Fruit fly (Drosophila melanogaster) whole organism, prepupa: ENCODE data around the gene CG32638.

Experiments
- Blimp-1 ChIP-seq: fragments of 200-800 bp; sonication (Bioruptor generic); optimal IDR thresholded peaks from 3 replicates; lab custom pipeline; 2017; ENCODE audit warnings: missing biosample characterization, missing genetic modification characterization, mild to moderate bottlenecking, moderate library complexity, missing genetic modification reagents
- CG10669 ChIP-seq: fragments of 200-800 bp; sonication (Bioruptor generic); optimal IDR thresholded peaks from 3 replicates; lab custom pipeline; 2018; ENCODE audit warnings: missing biosample characterization, mild to moderate bottlenecking, missing genetic modification characterization, moderate library complexity
- CG11294 ChIP-seq: fragments of 200-800 bp; sonication (Bioruptor generic); IDR thresholded peaks from 2 replicates; pipeline ENCODE4 v1.3.6; 2022; ENCODE audit warnings: missing biosample characterization, missing genetic modification characterization
- CG11902 ChIP-seq: fragments of 200-800 bp; sonication (Bioruptor generic); optimal IDR thresholded peaks from 3 replicates; lab custom pipeline; 2016; ENCODE audit warnings: missing biosample characterization, missing genetic modification characterization
- CG15336 ChIP-seq: fragments of 200-800 bp; sonication (Bioruptor generic); IDR thresholded peaks from 2 replicates; pipeline ENCODE4 v1.3.6; 2022; ENCODE audit warnings: missing biosample characterization, missing genetic modification characterization
- CG16779 ChIP-seq: fragments of 200-800 bp; sonication (Bioruptor generic); optimal IDR thresholded peaks from 3 replicates; lab custom pipeline; 2017; ENCODE audit warnings: missing biosample characterization, mild to moderate bottlenecking, missing genetic modification characterization
- CG3032 ChIP-seq: fragments of 200-800 bp; optimal IDR thresholded peaks from 2 replicates; lab custom pipeline; 2019; ENCODE audit warnings: missing biosample characterization, mild to moderate bottlenecking, missing genetic modification characterization, moderate library complexity
- CG31627 ChIP-seq: fragments of 200-800 bp; sonication (Bioruptor generic); optimal IDR thresholded peaks from 3 replicates; lab custom pipeline; 2016; ENCODE audit warnings: missing biosample characterization, missing genetic modification characterization
- CG32006 ChIP-seq: fragments of 200-800 bp; sonication (Bioruptor generic); optimal IDR thresholded peaks from 3 replicates; lab custom pipeline; 2017; ENCODE audit warnings: missing biosample characterization, mild to moderate bottlenecking, missing genetic modification characterization
- CG3919 ChIP-seq: fragments of 200-800 bp; sonication (Bioruptor generic); optimal IDR thresholded peaks from 3 replicates; lab custom pipeline; 2016; ENCODE audit warnings: missing biosample characterization, missing genetic modification characterization
- CG6163 ChIP-seq: fragments of 200-800 bp; sonication (Bioruptor generic); IDR thresholded peaks from 3 replicates; pipeline ENCODE4 v1.3.6; 2022; ENCODE audit warnings: missing biosample characterization, missing genetic modification characterization
- CG6276 ChIP-seq: fragments of 200-800 bp; sonication (Bioruptor generic); optimal IDR thresholded peaks from 2 replicates; lab custom pipeline; 2017; ENCODE audit warnings: missing biosample characterization, mild to moderate bottlenecking, missing genetic modification characterization
- CG6854 ChIP-seq: fragments of 200-800 bp; sonication (Bioruptor generic); optimal IDR thresholded peaks from 2 replicates; lab custom pipeline; 2017; ENCODE audit warnings: missing biosample characterization, mild to moderate bottlenecking, missing genetic modification characterization
- CG7368 ChIP-seq: fragments of 200-800 bp; sonication (Bioruptor generic); optimal IDR thresholded peaks from 3 replicates; lab custom pipeline; 2016; ENCODE audit warnings: missing biosample characterization, missing genetic modification characterization
- CG8119 ChIP-seq: fragments of 200-800 bp; sonication (Bioruptor generic); IDR thresholded peaks from 3 replicates; pipeline ENCODE4 v1.3.6; 2022; ENCODE audit warnings: missing biosample characterization, missing genetic modification characterization
- CG8319 ChIP-seq: fragments of 200-800 bp; sonication (Bioruptor generic); optimal IDR thresholded peaks from 3 replicates; lab custom pipeline; 2016; ENCODE audit warnings: missing biosample characterization, missing genetic modification characterization
- CG8632 ChIP-seq: fragments of 200-800 bp; sonication (Bioruptor generic); optimal IDR thresholded peaks from 3 replicates; lab custom pipeline; 2016; ENCODE audit warnings: missing biosample characterization, missing genetic modification characterization
- Eip75B ChIP-seq: fragments of 200-800 bp; sonication (Bioruptor generic); optimal IDR thresholded peaks from 3 replicates; lab custom pipeline; 2016; ENCODE audit warnings: missing biosample characterization, missing genetic modification characterization
- Eip78C ChIP-seq: fragments of 200-800 bp; sonication (Bioruptor generic); peaks from one replicate; lab custom pipeline; 2016; ENCODE audit warnings: missing biosample characterization, missing genetic modification characterization
- Eip93F ChIP-seq: fragments of 200-800 bp; sonication (Bioruptor generic); optimal IDR thresholded peaks from 2 replicates; lab custom pipeline; 2016; ENCODE audit warnings: missing biosample characterization, mild to moderate bottlenecking, missing genetic modification characterization
- Ets21C ChIP-seq: fragments of 200-800 bp; sonication (Bioruptor generic); optimal IDR thresholded peaks from 3 replicates; lab custom pipeline; 2016; ENCODE audit warnings: missing biosample characterization, missing genetic modification characterization
- Ets96B ChIP-seq: fragments of 200-800 bp; optimal IDR thresholded peaks from 2 replicates; lab custom pipeline; 2019; ENCODE audit warnings: missing biosample characterization, mild to moderate bottlenecking, missing genetic modification characterization, moderate library complexity
- Gug ChIP-seq: fragments of 200-800 bp; sonication (Bioruptor generic); IDR thresholded peaks from 2 replicates; pipeline ENCODE4 v1.3.6; 2022; ENCODE audit warnings: missing biosample characterization, missing genetic modification characterization
- Hr38 ChIP-seq: sonication (Bioruptor generic); optimal IDR thresholded peaks from 2 replicates; lab custom pipeline; 2016; ENCODE audit warnings: missing biosample characterization, missing genetic modification characterization
- Hr39 ChIP-seq: fragments of 200-800 bp; sonication (Bioruptor generic); optimal IDR thresholded peaks from 2 replicates; lab custom pipeline; 2016; ENCODE audit warnings: missing biosample characterization, missing genetic modification characterization
- Lpt ChIP-seq: fragments of 200-800 bp; sonication (Bioruptor generic); optimal IDR thresholded peaks from 3 replicates; lab custom pipeline; 2016; ENCODE audit warnings: missing biosample characterization, missing genetic modification characterization
- Met ChIP-seq: fragments of 200-800 bp; sonication (Bioruptor generic); optimal IDR thresholded peaks from 3 replicates; lab custom pipeline; 2016; ENCODE audit warnings: missing biosample characterization, missing genetic modification characterization
- OdsH ChIP-seq: fragments of 200-800 bp; sonication (Bioruptor generic); optimal IDR thresholded peaks from 3 replicates; lab custom pipeline; 2016; ENCODE audit warnings: missing biosample characterization, missing genetic modification characterization
- Smox ChIP-seq: fragments of 200-800 bp; sonication (Bioruptor generic); optimal IDR thresholded peaks from 3 replicates; lab custom pipeline; 2016; ENCODE audit warnings: missing biosample characterization, missing genetic modification characterization
- Sox14 ChIP-seq: fragments of 200-800 bp; sonication (Bioruptor generic); optimal IDR thresholded peaks from 3 replicates; lab custom pipeline; 2016; ENCODE audit warnings: missing biosample characterization, missing genetic modification characterization
- Sox15 ChIP-seq: fragments of 200-800 bp; sonication (Bioruptor generic); optimal IDR thresholded peaks from 3 replicates; lab custom pipeline; 2016; ENCODE audit warnings: missing biosample characterization, missing genetic modification characterization
- achi ChIP-seq: fragments of 200-800 bp; sonication (Bioruptor generic); optimal IDR thresholded peaks from 3 replicates; lab custom pipeline; 2016; ENCODE audit warnings: missing biosample characterization, missing genetic modification characterization
- cyc ChIP-seq: fragments of 200-800 bp; sonication (Bioruptor generic); optimal IDR thresholded peaks from 3 replicates; lab custom pipeline; 2016; ENCODE audit warnings: missing biosample characterization, missing genetic modification characterization
- dsx ChIP-seq: fragments of 200-800 bp; optimal IDR thresholded peaks from 3 replicates; lab custom pipeline; 2019; ENCODE audit warnings: missing biosample characterization, mild to moderate bottlenecking, missing genetic modification characterization, moderate library complexity; ENCODE audit not compliant: poor library complexity, severe bottlenecking
- eg ChIP-seq: fragments of 200-800 bp; sonication (Bioruptor generic); IDR thresholded peaks from 3 replicates; pipeline ENCODE4 v1.3.6; 2022; ENCODE audit warnings: missing biosample characterization, missing genetic modification characterization
- esn ChIP-seq: fragments of 200-800 bp; sonication (Bioruptor generic); optimal IDR thresholded peaks from 2 replicates; lab custom pipeline; 2016; ENCODE audit warnings: missing biosample characterization, mild to moderate bottlenecking, missing genetic modification characterization, moderate library complexity
- fd59A ChIP-seq: fragments of 200-800 bp; sonication (Bioruptor generic); optimal IDR thresholded peaks from 2 replicates; lab custom pipeline; 2017; ENCODE audit warnings: missing biosample characterization, mild to moderate bottlenecking, missing genetic modification characterization, missing genetic modification reagents
- fd85E ChIP-seq: fragments of 200-800 bp; sonication (Bioruptor generic); optimal IDR thresholded peaks from 3 replicates; lab custom pipeline; 2016; ENCODE audit warnings: missing biosample characterization, missing genetic modification characterization
- fkh ChIP-seq: fragments of 200-800 bp; sonication (Bioruptor generic); optimal IDR thresholded peaks from 3 replicates; lab custom pipeline; 2017; ENCODE audit warnings: missing biosample characterization, mild to moderate bottlenecking, missing genetic modification characterization, moderate library complexity
- lz ChIP-seq: fragments of 200-800 bp; sonication (Bioruptor generic); optimal IDR thresholded peaks from 3 replicates; lab custom pipeline; 2016; ENCODE audit warnings: missing biosample characterization, missing genetic modification characterization
- spab ChIP-seq: fragments of 200-800 bp; sonication (Bioruptor generic); optimal IDR thresholded peaks from 2 replicates; lab custom pipeline; 2017; ENCODE audit warnings: missing biosample characterization, mild to moderate bottlenecking, missing genetic modification characterization, missing genetic modification reagents
- ss ChIP-seq, 2 experiments: fragments of 200-800 bp; sonication (Bioruptor generic); optimal IDR thresholded peaks; 2 replicates in 1 of 2; 3 replicates in 1 of 2; lab custom pipeline; 2017 to 2018; ENCODE audit warnings: mild to moderate bottlenecking in 2 of 2, missing biosample characterization in 2 of 2, missing genetic modification characterization in 2 of 2, moderate library complexity in 1 of 2
- topi ChIP-seq: fragments of 200-800 bp; sonication (Bioruptor generic); optimal IDR thresholded peaks from 3 replicates; lab custom pipeline; 2016; ENCODE audit warnings: missing biosample characterization, missing genetic modification characterization

Gene CG32638

dm6 chrX:13089920-13090655 lies 38.5 kb downstream of the CG32638 start, which contains the start of gene hep:
hep (minus strand) TSS chrX:13090434.
- TF ChIP-seq Lpt (peak; percentile 19), CG6163 (no peak), OdsH (GFP tag; lab: Kevin White, UChicago) (no peak), CG15336 (peak; percentile 28; the same call in 1 of the 2 replicates), dsx (GFP tag; lab: Kevin White, UChicago) (peak; percentile 7), CG32006 (GFP tag; lab: Kevin White, UChicago) (peak; percentile 35), Eip75B (GFP tag; lab: Kevin White, UChicago) (no peak), fd85E (GFP tag; lab: Kevin White, UChicago) (no peak), fkh (GFP tag; lab: Kevin White, UChicago) (peak; percentile 69), Hr38 (GFP tag; lab: Kevin White, UChicago) (no peak), CG8119 (GFP tag; lab: Robert Waterston, UW) (peak; percentile 52; the same call in 2 of the 3 replicates), CG6276 (GFP tag; lab: Kevin White, UChicago) (peak; percentile 42), spab (GFP tag; lab: Kevin White, UChicago) (no peak), CG3032 (no peak), eg (no peak; the same call in 2 of the 3 replicates), CG7368 (GFP tag; lab: Kevin White, UChicago) (no peak), topi (GFP tag; lab: Kevin White, UChicago) (no peak), Gug (GFP tag; lab: Robert Waterston, UW) (no peak), Blimp-1 (GFP tag; lab: Kevin White, UChicago) (no peak), Eip78C (peak; percentile 63), CG10669 (no peak), Eip93F (GFP tag; lab: Kevin White, UChicago) (no peak), achi (GFP tag; lab: Kevin White, UChicago) (no peak), CG11902 (GFP tag; lab: Kevin White, UChicago) (no peak), ss (GFP tag; optimal IDR thresholded peaks at IDR 0.05; lab: Kevin White, UChicago) (peak; percentile 16 to 50), CG8319 (GFP tag; lab: Kevin White, UChicago) (no peak), Hr39 (no peak), Ets96B (no peak), Sox15 (GFP tag; lab: Kevin White, UChicago) (no peak), Ets21C (GFP tag; lab: Kevin White, UChicago) (no peak), CG6854 (peak; percentile 29), CG16779 (no peak), CG8632 (GFP tag; lab: Kevin White, UChicago) (peak; percentile 30), fd59A (peak; percentile 1), CG11294 (GFP tag; lab: Robert Waterston, UW) (no peak), CG31627 (GFP tag; lab: Kevin White, UChicago) (no peak), lz (GFP tag; lab: Kevin White, UChicago) (no peak), cyc (GFP tag; lab: Kevin White, UChicago) (no peak), Smox (GFP tag; lab: Kevin White, UChicago) (no peak), Met (GFP tag; lab: Kevin White, UChicago) (no peak), esn (GFP tag; lab: Kevin White, UChicago) (no peak), CG3919 (peak; percentile 36), Sox14 (GFP tag; lab: Kevin White, UChicago) (peak; percentile 5)
